Worm (Caenorhabditis elegans) whole organism, L3 larva: ENCODE data around the gene srh-194.

ENCODE experiments used
- R02D3.7 ChIP-seq: fragments of 150-350 bp; optimal IDR thresholded peaks from 2 replicates; lab custom pipeline; 2014; ENCODE audit warnings: missing biosample characterization, missing genetic modification characterization
- ZK546.5 ChIP-seq: sonication (generic microtip); optimal IDR thresholded peaks from 2 replicates; lab custom pipeline; 2017; ENCODE audit warnings: missing biosample characterization, missing genetic modification characterization
- aly-2 ChIP-seq: fragments of 150-350 bp; optimal IDR thresholded peaks from 2 replicates; lab custom pipeline; 2014; ENCODE audit warnings: missing biosample characterization, missing genetic modification characterization
- ama-1 ChIP-seq: fragments of 150-350 bp; optimal IDR thresholded peaks from 2 replicates; lab custom pipeline; 2018
- ceh-82 ChIP-seq: fragments of 150-350 bp; optimal IDR thresholded peaks from 2 replicates; lab custom pipeline; 2014; ENCODE audit warnings: missing biosample characterization, missing genetic modification characterization
- ceh-9 ChIP-seq: sonication (generic microtip); optimal IDR thresholded peaks from 2 replicates; lab custom pipeline; 2018; ENCODE audit warnings: missing biosample characterization, missing genetic modification characterization
- daf-12 ChIP-seq: fragments of 150-350 bp; optimal IDR thresholded peaks from 2 replicates; lab custom pipeline; 2014; ENCODE audit warnings: missing biosample characterization, missing genetic modification reagents, missing genetic modification characterization
- egl-27 ChIP-seq: sonication (generic microtip); optimal IDR thresholded peaks from 4 replicates; lab custom pipeline; 2017; ENCODE audit warnings: missing biosample characterization, missing genetic modification reagents, missing genetic modification characterization
- egl-5 ChIP-seq: fragments of 150-350 bp; optimal IDR thresholded peaks from 2 replicates; lab custom pipeline; 2017; ENCODE audit warnings: missing biosample characterization, missing genetic modification reagents, missing genetic modification characterization, inconsistent platforms
- elt-1 ChIP-seq: fragments of 150-350 bp; optimal IDR thresholded peaks from 2 replicates; lab custom pipeline; 2014; ENCODE audit warnings: missing biosample characterization, missing genetic modification characterization
- elt-2 ChIP-seq: sonication (generic microtip); optimal IDR thresholded peaks from 2 replicates; lab custom pipeline; 2016; ENCODE audit warnings: missing genetic modification reagents, mild to moderate bottlenecking, missing genetic modification characterization, missing compliant biosample characterization
- elt-3 ChIP-seq, 3 experiments: fragments of 150-350 bp in 1 of 3; sonication (generic microtip) in 2 of 3; optimal IDR thresholded peaks; 2 replicates in 2 of 3; 4 replicates in 1 of 3; lab custom pipeline; 2014 to 2017; ENCODE audit warnings: missing biosample characterization in 3 of 3, missing genetic modification characterization in 3 of 3
- fkh-2 ChIP-seq: fragments of 150-350 bp; optimal IDR thresholded peaks from 2 replicates; lab custom pipeline; 2014; ENCODE audit warnings: missing biosample characterization, missing genetic modification reagents, missing genetic modification characterization
- hmg-11 ChIP-seq: sonication (generic microtip); optimal IDR thresholded peaks from 2 replicates; lab custom pipeline; 2016; ENCODE audit warnings: missing genetic modification characterization, missing compliant biosample characterization
- jun-1 ChIP-seq: fragments of 150-350 bp; optimal IDR thresholded peaks from 2 replicates; lab custom pipeline; 2014; ENCODE audit warnings: missing biosample characterization, missing genetic modification reagents, missing genetic modification characterization
- lin-39 ChIP-seq: fragments of 150-350 bp; optimal IDR thresholded peaks from 2 replicates; lab custom pipeline; 2018; ENCODE audit warnings: missing biosample characterization, missing genetic modification reagents, missing genetic modification characterization
- lsy-12 ChIP-seq: sonication (generic microtip); optimal IDR thresholded peaks from 2 replicates; lab custom pipeline; 2016; ENCODE audit warnings: mild to moderate bottlenecking, missing genetic modification characterization, missing compliant biosample characterization
- mml-1 ChIP-seq: fragments of 150-350 bp; sonication (generic microtip); optimal IDR thresholded peaks from 3 replicates; lab custom pipeline; 2014; ENCODE audit warnings: missing biosample characterization, missing genetic modification characterization
- nhr-11 ChIP-seq: fragments of 150-350 bp; optimal IDR thresholded peaks from 2 replicates; lab custom pipeline; 2014; ENCODE audit warnings: missing biosample characterization, missing genetic modification characterization
- nhr-12 ChIP-seq: fragments of 150-350 bp; optimal IDR thresholded peaks from 2 replicates; lab custom pipeline; 2014; ENCODE audit warnings: missing biosample characterization, missing genetic modification characterization
- nhr-23 ChIP-seq: fragments of 150-350 bp; optimal IDR thresholded peaks from 2 replicates; lab custom pipeline; 2014; ENCODE audit warnings: missing biosample characterization, missing genetic modification reagents, missing genetic modification characterization
- nhr-237 ChIP-seq: fragments of 150-350 bp; optimal IDR thresholded peaks from 2 replicates; lab custom pipeline; 2014; ENCODE audit warnings: missing biosample characterization, missing genetic modification characterization
- nhr-28 ChIP-seq: fragments of 150-350 bp; optimal IDR thresholded peaks from 2 replicates; lab custom pipeline; 2014; ENCODE audit warnings: missing biosample characterization, missing genetic modification characterization
- nhr-76 ChIP-seq: fragments of 150-350 bp; sonication (generic microtip); optimal IDR thresholded peaks from 5 replicates; lab custom pipeline; 2014; ENCODE audit warnings: missing biosample characterization, missing genetic modification characterization
- nhr-77 ChIP-seq: fragments of 150-350 bp; optimal IDR thresholded peaks from 2 replicates; lab custom pipeline; 2014; ENCODE audit warnings: missing biosample characterization, missing genetic modification characterization
- pqm-1 ChIP-seq: fragments of 150-350 bp; optimal IDR thresholded peaks from 2 replicates; lab custom pipeline; 2017; ENCODE audit warnings: missing biosample characterization, missing genetic modification characterization, inconsistent platforms
- sea-2 ChIP-seq: fragments of 150-350 bp; sonication (generic microtip); optimal IDR thresholded peaks from 4 replicates; lab custom pipeline; 2014; ENCODE audit warnings: missing biosample characterization, missing genetic modification reagents, missing genetic modification characterization
- skn-1 ChIP-seq: fragments of 150-350 bp; optimal IDR thresholded peaks from 2 replicates; lab custom pipeline; 2014; ENCODE audit warnings: missing biosample characterization, missing genetic modification characterization
- snpc-4 ChIP-seq: fragments of 150-350 bp; optimal IDR thresholded peaks from 2 replicates; lab custom pipeline; 2014; ENCODE audit warnings: missing biosample characterization, missing genetic modification characterization
- tbx-2 ChIP-seq: sonication (generic microtip); optimal IDR thresholded peaks from 2 replicates; lab custom pipeline; 2016; ENCODE audit warnings: mild to moderate bottlenecking, missing genetic modification characterization, missing compliant biosample characterization
- unc-62 ChIP-seq: fragments of 150-350 bp; sonication (generic microtip); optimal IDR thresholded peaks from 4 replicates; lab custom pipeline; 2014; ENCODE audit warnings: missing biosample characterization, missing genetic modification reagents, missing genetic modification characterization
- zag-1 ChIP-seq: fragments of 150-350 bp; optimal IDR thresholded peaks from 2 replicates; lab custom pipeline; 2014; ENCODE audit warnings: missing biosample characterization, missing genetic modification characterization
- ztf-11 ChIP-seq: fragments of 150-350 bp; optimal IDR thresholded peaks from 2 replicates; lab custom pipeline; 2014; ENCODE audit warnings: missing biosample characterization, missing genetic modification characterization
- ztf-4 ChIP-seq: fragments of 150-350 bp; optimal IDR thresholded peaks from 2 replicates; lab custom pipeline; 2014; ENCODE audit warnings: missing biosample characterization, missing genetic modification characterization

Gene srh-194

ce11 chrV:4315057-4315456 is 21.7 kb upstream of the srh-194 start, which contains the start of gene srh-192:
Gene srh-192 (minus strand): TSS chrV:4315157.
- TF ChIP-seq tbx-2 (tag; lab: Kevin White, UChicago): no peak
- no peak for TF ChIP-seq unc-62 (GFP tag; lab: Kevin White, UChicago)
- TF ChIP-seq lsy-12 (tag; lab: Kevin White, UChicago): no peak
- no peak for TF ChIP-seq ZK546.5 (tag; lab: Kevin White, UChicago)
- no peak for TF ChIP-seq egl-5 (tag; lab: Kevin White, UChicago)
- TF ChIP-seq nhr-77 (tag; lab: Kevin White, UChicago): no peak
- no peak for TF ChIP-seq elt-2 (tag; lab: Kevin White, UChicago)
- TF ChIP-seq hmg-11 (tag; lab: Kevin White, UChicago): no peak
- TF ChIP-seq egl-27: no peak

DNA sequence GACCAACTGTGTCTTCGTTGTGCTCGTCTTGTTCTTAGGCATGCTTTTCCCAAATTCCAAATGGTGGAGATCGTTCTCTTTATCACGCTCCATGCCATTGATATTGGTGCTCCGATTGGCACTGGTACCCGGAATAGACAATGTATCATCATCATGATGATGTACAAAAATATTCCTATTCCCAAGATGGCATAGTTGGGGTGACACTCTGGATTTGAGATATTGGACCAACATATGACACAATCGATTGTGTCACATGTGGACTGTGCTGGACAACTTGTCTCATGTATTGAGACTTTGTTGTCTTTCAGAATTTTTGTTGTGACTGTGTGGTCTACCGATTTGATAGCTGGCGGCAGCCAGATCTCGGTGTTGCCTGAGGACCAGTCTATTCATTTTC is 10.9 kb upstream of the srh-194 start:
- TF ChIP-seq R02D3.7 (tag; lab: Kevin White, UChicago) (no peak), ceh-82 (tag; lab: Kevin White, UChicago) (no peak)

DNA sequence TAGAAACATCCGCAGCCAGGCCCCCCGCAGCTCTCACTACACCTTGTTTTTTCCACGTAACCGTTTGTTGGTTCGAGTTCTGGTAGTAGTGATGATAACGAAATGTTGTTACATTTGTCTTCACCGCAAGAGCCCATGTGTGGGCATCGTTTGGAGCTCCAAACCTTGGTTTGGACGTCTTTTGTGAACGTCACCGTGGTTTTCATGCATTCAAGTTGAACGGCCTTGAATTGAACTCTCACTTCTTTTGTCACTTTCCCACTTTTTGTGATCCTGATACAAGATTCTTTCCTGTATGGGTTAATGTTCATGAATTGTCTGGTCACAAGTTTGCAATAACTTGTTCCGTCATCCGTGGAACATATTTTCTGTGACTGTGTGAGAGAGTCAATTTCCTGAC is 10.5 kb upstream of the srh-194 start:
- no peak for TF ChIP-seq snpc-4 (tag; lab: Kevin White, UChicago)
- no peak for TF ChIP-seq mml-1
- TF ChIP-seq daf-12 (tag; lab: Kevin White, UChicago): no peak
- no peak for TF ChIP-seq fkh-2 (tag; lab: Kevin White, UChicago)
- no peak for TF ChIP-seq ztf-4 (tag; lab: Kevin White, UChicago)
- no peak for TF ChIP-seq elt-3 (tag; optimal IDR thresholded peaks at IDR 0.05; lab: Kevin White, UChicago)
- no peak for TF ChIP-seq ZK546.5 (tag; lab: Kevin White, UChicago)
- no peak for TF ChIP-seq tbx-2 (tag; lab: Kevin White, UChicago)
- no peak for TF ChIP-seq zag-1 (tag; lab: Kevin White, UChicago)
- TF ChIP-seq, all 47 proteins: peak for 0

ce11 chrV:4302842-4303241 is 9.5 kb upstream of the srh-194 start:
- TF ChIP-seq hmg-11 (tag; lab: Kevin White, UChicago) (no peak), zag-1 (tag; lab: Kevin White, UChicago) (no peak), nhr-28 (tag; lab: Kevin White, UChicago) (no peak), egl-27 (no peak), jun-1 (tag; lab: Kevin White, UChicago) (no peak), aly-2 (no peak)
- TF ChIP-seq, all 47 proteins: peak for 0

- no peak for TF ChIP-seq lsy-12 (tag; lab: Kevin White, UChicago)
- no peak for TF ChIP-seq egl-5 (tag; lab: Kevin White, UChicago)
- TF ChIP-seq hmg-11 (tag; lab: Kevin White, UChicago): no peak
- no peak for TF ChIP-seq nhr-237
- no peak for TF ChIP-seq elt-1
- TF ChIP-seq ztf-11 (tag; lab: Kevin White, UChicago): no peak
- no peak for TF ChIP-seq ceh-9 (tag; lab: Kevin White, UChicago)
- TF ChIP-seq tbx-2 (tag; lab: Kevin White, UChicago): no peak
- no peak for TF ChIP-seq nhr-76 (tag; lab: Kevin White, UChicago)
- no peak for TF ChIP-seq elt-2 (tag; lab: Kevin White, UChicago)
- no peak for TF ChIP-seq ZK546.5 (tag; lab: Kevin White, UChicago)
- TF ChIP-seq, all 47 proteins: peak for 0
These were observed 6.4 kb upstream of the srh-194 start, which contains the start of gene ZC132.3 for ce11 chrV:4299741-4300140. Gene ZC132.3 (minus strand): TSS chrV:4299841.

- TF ChIP-seq sea-2: no peak
- no peak for TF ChIP-seq snpc-4 (tag; lab: Kevin White, UChicago)
- TF ChIP-seq nhr-12 (tag; lab: Kevin White, UChicago): no peak
- TF ChIP-seq elt-1: no peak
- no peak for TF ChIP-seq skn-1 (tag; lab: Kevin White, UChicago)
- TF ChIP-seq daf-12 (tag; lab: Kevin White, UChicago): no peak
- no peak for TF ChIP-seq R02D3.7 (tag; lab: Kevin White, UChicago)
These were observed 5.3 kb upstream of the srh-194 start, which contains the start of gene ZC132.11 for ce11 chrV:4298579-4298978. Gene ZC132.11 (minus strand): TSS chrV:4298679.

DNA sequence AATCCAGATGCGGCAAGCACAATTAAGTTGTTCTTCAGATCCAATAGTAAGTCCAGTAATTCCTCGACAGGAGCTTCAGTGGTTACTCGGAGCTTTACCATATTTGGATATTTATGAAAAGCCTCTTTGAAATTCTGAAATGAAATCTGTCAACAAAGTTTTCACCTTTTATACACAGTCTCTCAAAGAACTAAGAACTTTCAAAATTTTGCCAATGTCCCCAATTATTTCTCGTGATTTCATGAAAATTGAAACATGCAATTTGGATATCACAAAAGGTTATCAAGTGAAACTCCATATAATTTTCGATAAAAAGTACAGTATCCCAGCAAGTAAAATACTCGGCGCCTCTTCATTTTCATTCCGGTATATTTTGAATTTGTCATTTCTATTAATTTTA is 2.6 kb upstream of the srh-194 start, which contains the start of gene F47D2.11:
F47D2.11 (minus strand) TSS at position 101 of the 400 bp plus-strand sequence.
- no peak for TF ChIP-seq elt-1
- TF ChIP-seq fkh-2 (tag; lab: Kevin White, UChicago): no peak
- TF ChIP-seq unc-62 (GFP tag; lab: Kevin White, UChicago): no peak
- TF ChIP-seq egl-27: no peak
- TF ChIP-seq nhr-77 (tag; lab: Kevin White, UChicago): no peak
- no peak for TF ChIP-seq lin-39 (tag; lab: Kevin White, UChicago)
- TF ChIP-seq elt-2 (tag; lab: Kevin White, UChicago): no peak
- no peak for TF ChIP-seq nhr-11 (tag; lab: Kevin White, UChicago)
- no peak for TF ChIP-seq ztf-4 (tag; lab: Kevin White, UChicago)
- TF ChIP-seq ceh-82 (tag; lab: Kevin White, UChicago): no peak
- TF ChIP-seq aly-2: no peak
- TF ChIP-seq daf-12 (tag; lab: Kevin White, UChicago): no peak
- no peak for TF ChIP-seq ama-1 (lab: Kevin White, UChicago)
- no peak for TF ChIP-seq sea-2
- TF ChIP-seq R02D3.7 (tag; lab: Kevin White, UChicago): no peak
- TF ChIP-seq nhr-23 (tag; lab: Kevin White, UChicago): no peak
- no peak for TF ChIP-seq pqm-1 (tag; lab: Kevin White, UChicago)
- TF ChIP-seq ceh-9 (tag; lab: Kevin White, UChicago): no peak
- TF ChIP-seq snpc-4 (tag; lab: Kevin White, UChicago): no peak
